Fruit fly (Drosophila melanogaster) Kc167 (cell line): Measurements from ENCODE around the gene Fmr1.

Source experiments
- h ChIP-seq: fragments of >200 bp; optimal IDR thresholded peaks from 3 replicates; lab custom pipeline; 2018; ENCODE audit warnings: missing external identifiers
- insv ChIP-seq: fragments of >200 bp; optimal IDR thresholded peaks from 3 replicates; lab custom pipeline; 2018; ENCODE audit warnings: missing external identifiers
- psq ChIP-seq: fragments of >200 bp; optimal IDR thresholded peaks from 2 replicates; lab custom pipeline; 2017; ENCODE audit warnings: missing external identifiers
- ttk ChIP-seq: sonication (Bioruptor generic); optimal IDR thresholded peaks from 2 replicates; lab custom pipeline; 2017; ENCODE audit warnings: missing external identifiers

dm6 chr3R:10148376-10148887, 38.5 kb upstream of the Fmr1 start:
- TF ChIP-seq h (lab: Kevin White, UChicago), result no peak
- TF ChIP-seq insv (lab: Kevin White, UChicago), result no peak
- TF ChIP-seq psq (lab: Kevin White, UChicago), result no peak
- no peak for TF ChIP-seq ttk (lab: Kevin White, UChicago)
